Worm (Caenorhabditis elegans) whole organism, L2 larva: ENCODE data around the gene F46B3.15.

ENCODE experiments used
- R02D3.7 ChIP-seq: fragments of 150-350 bp; optimal IDR thresholded peaks from 2 replicates; lab custom pipeline; 2014; ENCODE audit warnings: missing biosample characterization, missing genetic modification characterization
- ZK546.5 ChIP-seq: sonication (generic microtip); optimal IDR thresholded peaks from 2 replicates; lab custom pipeline; 2017; ENCODE audit warnings: missing biosample characterization, missing genetic modification characterization
- lin-13 ChIP-seq: fragments of 150-350 bp; optimal IDR thresholded peaks from 2 replicates; lab custom pipeline; 2014; ENCODE audit warnings: missing biosample characterization, missing genetic modification reagents, missing genetic modification characterization
- mdl-1 ChIP-seq, 2 experiments: fragments of 150-350 bp in 1 of 2; sonication (generic microtip) in 1 of 2; optimal IDR thresholded peaks; 2 replicates each; lab custom pipeline; 2017; ENCODE audit warnings: missing biosample characterization in 2 of 2, missing genetic modification characterization in 2 of 2
- unc-39 ChIP-seq: fragments of 150-350 bp; optimal IDR thresholded peaks from 2 replicates; lab custom pipeline; 2014; ENCODE audit warnings: missing biosample characterization, missing genetic modification characterization
- unc-62 ChIP-seq: fragments of 150-350 bp; optimal IDR thresholded peaks from 2 replicates; lab custom pipeline; 2014; ENCODE audit warnings: missing biosample characterization, missing genetic modification reagents, missing genetic modification characterization
- zag-1 ChIP-seq: fragments of 150-350 bp; optimal IDR thresholded peaks from 2 replicates; lab custom pipeline; 2014; ENCODE audit warnings: missing biosample characterization, missing genetic modification characterization
- ztf-4 ChIP-seq: fragments of 150-350 bp; optimal IDR thresholded peaks from 2 replicates; lab custom pipeline; 2014; ENCODE audit warnings: missing biosample characterization, missing genetic modification characterization

- TF ChIP-seq ZK546.5 (tag; lab: Kevin White, UChicago) (no peak), lin-13 (GFP tag; lab: Kevin White, UChicago) (no peak), ztf-4 (tag; lab: Kevin White, UChicago) (no peak), zag-1 (tag; lab: Kevin White, UChicago) (no peak), unc-39 (tag; lab: Kevin White, UChicago) (no peak), R02D3.7 (no peak), unc-62 (GFP tag; lab: Kevin White, UChicago) (no peak), mdl-1 (tag; optimal IDR thresholded peaks at IDR 0.05; lab: Kevin White, UChicago) (no peak)
These were observed 47.6 kb upstream of the F46B3.15 start, which contains the start of gene srsx-35 for ce11 chrV:20681120-20681519.
